Worm (Caenorhabditis elegans) whole organism, L1 larva: ENCODE measurements around the gene Y54G9A.9.

Experiments
- ceh-82 ChIP-seq, 3 experiments: fragments of 150-350 bp in 1 of 3; sonication (generic microtip) in 2 of 3; optimal IDR thresholded peaks; 2 replicates each; lab custom pipeline; 2014 to 2017; ENCODE audit warnings: missing biosample characterization in 3 of 3, missing genetic modification characterization in 3 of 3
- ces-1 ChIP-seq: fragments of 150-350 bp; optimal IDR thresholded peaks from 2 replicates; lab custom pipeline; 2014; ENCODE audit warnings: missing biosample characterization, missing genetic modification reagents, missing genetic modification characterization
- dpl-1 ChIP-seq, 3 experiments: fragments of 150-350 bp in 2 of 3; sonication (generic microtip) in 1 of 3; optimal IDR thresholded peaks; 2 replicates each; lab custom pipeline; 2014 to 2017; ENCODE audit warnings: missing biosample characterization in 3 of 3, missing genetic modification characterization in 3 of 3, missing genetic modification reagents in 3 of 3
- fkh-4 ChIP-seq: sonication (generic microtip); optimal IDR thresholded peaks from 2 replicates; lab custom pipeline; 2016; ENCODE audit warnings: missing compliant biosample characterization, missing genetic modification characterization, borderline replicate concordance
- fkh-8 ChIP-seq: sonication (generic microtip); optimal IDR thresholded peaks from 2 replicates; lab custom pipeline; 2016; ENCODE audit warnings: mild to moderate bottlenecking, missing genetic modification characterization, missing compliant biosample characterization
- hlh-4 ChIP-seq: sonication (generic microtip); optimal IDR thresholded peaks from 2 replicates; lab custom pipeline; 2016; ENCODE audit warnings: mild to moderate bottlenecking, missing genetic modification characterization, missing compliant biosample characterization
- nhr-28 ChIP-seq: fragments of 150-350 bp; optimal IDR thresholded peaks from 2 replicates; lab custom pipeline; 2014; ENCODE audit warnings: missing biosample characterization, missing genetic modification characterization
- rnt-1 ChIP-seq: sonication (generic microtip); optimal IDR thresholded peaks from 2 replicates; lab custom pipeline; 2016; ENCODE audit warnings: mild to moderate bottlenecking, missing genetic modification characterization, moderate library complexity, missing compliant biosample characterization
- unc-62 ChIP-seq: fragments of 150-350 bp; optimal IDR thresholded peaks from 2 replicates; lab custom pipeline; 2014; ENCODE audit warnings: missing biosample characterization, missing genetic modification reagents, missing genetic modification characterization

ce11 chrII:13695343-13696332 lies 33.9 kb upstream of the Y54G9A.9 start, which contains the start of gene kqt-3:
- TF ChIP-seq dpl-1 (GFP tag; optimal IDR thresholded peaks at IDR 0.05; lab: Kevin White, UChicago) (no peak), unc-62 (GFP tag; lab: Kevin White, UChicago) (no peak), fkh-8 (tag; lab: Kevin White, UChicago) (no peak), fkh-4 (tag; lab: Kevin White, UChicago) (no peak), nhr-28 (no peak), ces-1 (GFP tag; lab: Kevin White, UChicago) (no peak), hlh-4 (tag; lab: Kevin White, UChicago) (no peak), ceh-82 (tag; optimal IDR thresholded peaks at IDR 0.05; lab: Kevin White, UChicago) (no peak), rnt-1 (no peak)
